Fruit fly (Drosophila melanogaster) whole organism, prepupa: Measurements from ENCODE around the gene Pp1alpha-96A.

Source experiments
- CG16779 ChIP-seq: fragments of 200-800 bp; sonication (Bioruptor generic); optimal IDR thresholded peaks from 3 replicates; lab custom pipeline; 2017; ENCODE audit warnings: missing biosample characterization, mild to moderate bottlenecking, missing genetic modification characterization
- net ChIP-seq: fragments of 200-800 bp; sonication (Bioruptor generic); optimal IDR thresholded peaks from 3 replicates; lab custom pipeline; 2016; ENCODE audit warnings: missing biosample characterization, missing genetic modification characterization
- salr ChIP-seq, 2 experiments: fragments of 200-800 bp; sonication (Bioruptor generic); optimal IDR thresholded peaks; 3 replicates each; lab custom pipeline; 2016 to 2018; ENCODE audit warnings: missing biosample characterization in 2 of 2, missing genetic modification characterization in 2 of 2, mild to moderate bottlenecking in 1 of 2
- ss ChIP-seq, 2 experiments: fragments of 200-800 bp; sonication (Bioruptor generic); optimal IDR thresholded peaks; 2 replicates in 1 of 2; 3 replicates in 1 of 2; lab custom pipeline; 2017 to 2018; ENCODE audit warnings: mild to moderate bottlenecking in 2 of 2, missing biosample characterization in 2 of 2, missing genetic modification characterization in 2 of 2, moderate library complexity in 1 of 2
- topi ChIP-seq: fragments of 200-800 bp; sonication (Bioruptor generic); optimal IDR thresholded peaks from 3 replicates; lab custom pipeline; 2016; ENCODE audit warnings: missing biosample characterization, missing genetic modification characterization

- TF ChIP-seq CG16779 (tag; lab: Kevin White, UChicago) = no peak
- no peak for TF ChIP-seq salr (GFP tag; optimal IDR thresholded peaks at IDR 0.05; lab: Kevin White, UChicago)
- no peak for TF ChIP-seq ss (GFP tag; optimal IDR thresholded peaks at IDR 0.05; lab: Kevin White, UChicago)
- no peak for TF ChIP-seq net (GFP tag; lab: Kevin White, UChicago)
- no peak for TF ChIP-seq topi
These were observed 5.5 kb downstream of the Pp1alpha-96A start, which contains the start of gene CG13622 for dm6 chr3R:24523578-24523977.
